Fruit fly (Drosophila melanogaster) whole organism, embryonic: ENCODE results near the gene PGRP-LF.

Experiments used
- CG1024 ChIP-seq: fragments of 200-800 bp; sonication (Bioruptor generic); IDR thresholded peaks from 2 replicates; pipeline ENCODE4 v1.3.6; 2022; ENCODE audit warnings: missing biosample characterization, missing genetic modification characterization
- CG12219 ChIP-seq: fragments of 200-800 bp; sonication (Bioruptor generic); optimal IDR thresholded peaks from 3 replicates; lab custom pipeline; 2018; ENCODE audit warnings: missing biosample characterization, mild to moderate bottlenecking, missing genetic modification characterization
- CG17186 ChIP-seq: fragments of 200-800 bp; sonication (Bioruptor generic); optimal IDR thresholded peaks from 3 replicates; lab custom pipeline; 2017; ENCODE audit warnings: missing biosample characterization, missing genetic modification reagents, missing genetic modification characterization
- CG2678 ChIP-seq: fragments of 200-800 bp; sonication (Bioruptor generic); optimal IDR thresholded peaks from 3 replicates; lab custom pipeline; 2019; ENCODE audit warnings: missing biosample characterization, mild to moderate bottlenecking, missing genetic modification characterization, moderate library complexity
- CG43689 ChIP-seq: fragments of 200-800 bp; sonication (Bioruptor generic); IDR thresholded peaks from 2 replicates; pipeline ENCODE4 v1.3.6; 2022; ENCODE audit warnings: missing biosample characterization, missing genetic modification characterization
- CG4854 ChIP-seq: fragments of 200-800 bp; sonication (Bioruptor generic); optimal IDR thresholded peaks from 2 replicates; lab custom pipeline; 2016; ENCODE audit warnings: missing biosample characterization, missing genetic modification characterization, inconsistent platforms
- Gsc ChIP-seq: fragments of 200-800 bp; sonication (Bioruptor generic); IDR thresholded peaks from 2 replicates; pipeline ENCODE4 v1.3.6; 2022; ENCODE audit warnings: missing biosample characterization, missing genetic modification characterization
- dpn ChIP-seq, 2 experiments: fragments of 200-800 bp; sonication (Bioruptor generic); optimal IDR thresholded peaks; 3 replicates each; lab custom pipeline; 2016; ENCODE audit warnings: missing biosample characterization in 2 of 2, missing genetic modification characterization in 2 of 2
- dysf ChIP-seq: fragments of 200-800 bp; sonication (Bioruptor generic); IDR thresholded peaks from 3 replicates; pipeline ENCODE4 v1.3.6; 2022; ENCODE audit warnings: missing biosample characterization, missing genetic modification characterization
- lbe ChIP-seq: fragments of 200-800 bp; sonication (Bioruptor generic); optimal IDR thresholded peaks from 2 replicates; lab custom pipeline; 2016; ENCODE audit warnings: missing biosample characterization, mild to moderate bottlenecking, missing genetic modification characterization
- tap ChIP-seq: fragments of 200-800 bp; optimal IDR thresholded peaks from 3 replicates; lab custom pipeline; 2019; ENCODE audit warnings: missing biosample characterization, mild to moderate bottlenecking, missing genetic modification characterization, moderate library complexity
- z ChIP-seq: fragments of 200-800 bp; sonication (Bioruptor generic); IDR thresholded peaks from 3 replicates; pipeline ENCODE4 v1.3.6; 2022; ENCODE audit warnings: missing biosample characterization, missing genetic modification characterization

- no peak for TF ChIP-seq CG4854 (GFP tag; lab: Kevin White, UChicago)
- TF ChIP-seq CG12219 (GFP tag; lab: Kevin White, UChicago): no peak
- TF ChIP-seq tap (tag; lab: Kevin White, UChicago): no peak
- TF ChIP-seq lbe (GFP tag; lab: Kevin White, UChicago): no peak
- TF ChIP-seq CG2678: no peak
- TF ChIP-seq dysf (GFP tag; lab: Robert Waterston, UW): no peak
- no peak for TF ChIP-seq CG1024 (GFP tag; lab: Robert Waterston, UW)
- TF ChIP-seq CG43689: no peak
- no peak for TF ChIP-seq dpn (GFP tag; optimal IDR thresholded peaks at IDR 0.05; lab: Kevin White, UChicago)
- TF ChIP-seq z (GFP tag; lab: Robert Waterston, UW): no peak
- no peak for TF ChIP-seq Gsc (GFP tag; lab: Robert Waterston, UW)
- TF ChIP-seq CG17186 (GFP tag; lab: Kevin White, UChicago): no peak
Measured at dm6 chr3L:9343963-9344362, 5.4 kb upstream of the PGRP-LF start.
